Fruit fly (Drosophila melanogaster) whole organism, embryonic: ENCODE results near the gene tws.

Experiments
- Asciz ChIP-seq: fragments of 200-800 bp; sonication (Bioruptor generic); optimal IDR thresholded peaks from 2 replicates; lab custom pipeline; 2017; ENCODE audit warnings: missing biosample characterization, mild to moderate bottlenecking, missing genetic modification characterization, missing genetic modification reagents
- Atf3 ChIP-seq: fragments of 200-800 bp; sonication (Bioruptor generic); optimal IDR thresholded peaks from 3 replicates; lab custom pipeline; 2016; ENCODE audit warnings: missing biosample characterization, missing genetic modification characterization
- CG10654 ChIP-seq: fragments of 200-800 bp; sonication (Bioruptor generic); optimal IDR thresholded peaks from 2 replicates; lab custom pipeline; 2016; ENCODE audit warnings: missing biosample characterization, missing genetic modification characterization
- CG12071 ChIP-seq: fragments of 200-800 bp; sonication (Bioruptor generic); optimal IDR thresholded peaks from 3 replicates; lab custom pipeline; 2018; ENCODE audit warnings: missing biosample characterization, mild to moderate bottlenecking, missing genetic modification characterization
- CG15011 ChIP-seq: fragments of 200-800 bp; sonication (Bioruptor generic); optimal IDR thresholded peaks from 3 replicates; lab custom pipeline; 2018; ENCODE audit warnings: missing biosample characterization, mild to moderate bottlenecking, missing genetic modification characterization
- CG17361 ChIP-seq: fragments of 200-800 bp; sonication (Bioruptor generic); IDR thresholded peaks from 3 replicates; pipeline ENCODE4 v1.3.6; 2022; ENCODE audit warnings: missing biosample characterization, missing genetic modification characterization
- CG17802 ChIP-seq: fragments of 200-800 bp; sonication (Bioruptor generic); optimal IDR thresholded peaks from 2 replicates; lab custom pipeline; 2018; ENCODE audit warnings: missing biosample characterization, mild to moderate bottlenecking, missing genetic modification characterization, moderate library complexity
- CG17912 ChIP-seq: fragments of 200-800 bp; sonication (Bioruptor generic); optimal IDR thresholded peaks from 2 replicates; lab custom pipeline; 2018; ENCODE audit warnings: missing biosample characterization, mild to moderate bottlenecking, missing genetic modification characterization
- CG31441 ChIP-seq: fragments of 200-800 bp; sonication (Bioruptor generic); IDR thresholded peaks from 2 replicates; pipeline ENCODE4 v1.3.6; 2022; ENCODE audit warnings: missing biosample characterization, missing genetic modification characterization
- CG4730 ChIP-seq: fragments of 200-800 bp; sonication (Bioruptor generic); IDR thresholded peaks from 2 replicates; pipeline ENCODE4 v1.3.6; 2022; ENCODE audit warnings: missing biosample characterization, missing genetic modification characterization
- CG5953 ChIP-seq: fragments of 200-800 bp; sonication (Bioruptor generic); IDR thresholded peaks from 2 replicates; pipeline ENCODE4 v1.3.6; 2022; ENCODE audit warnings: missing biosample characterization, missing genetic modification characterization
- CG6689 ChIP-seq: fragments of 200-800 bp; sonication (Bioruptor generic); IDR thresholded peaks from 2 replicates; pipeline ENCODE4 v1.3.6; 2022; ENCODE audit warnings: missing biosample characterization, missing genetic modification characterization
- CG6791 ChIP-seq: fragments of 200-800 bp; sonication (Bioruptor generic); IDR thresholded peaks from 3 replicates; pipeline ENCODE4 v1.3.6; 2022; ENCODE audit warnings: missing biosample characterization, missing genetic modification characterization; ENCODE audit not compliant: partially characterized antibody
- CG8944 ChIP-seq: fragments of 200-800 bp; sonication (Bioruptor generic); optimal IDR thresholded peaks from 3 replicates; lab custom pipeline; 2016; ENCODE audit warnings: missing biosample characterization, missing genetic modification characterization
- CG9437 ChIP-seq: fragments of 200-800 bp; sonication (Bioruptor generic); optimal IDR thresholded peaks from 2 replicates; lab custom pipeline; 2018; ENCODE audit warnings: missing biosample characterization, mild to moderate bottlenecking, missing genetic modification characterization
- CHES-1-like ChIP-seq: fragments of 200-800 bp; sonication (Bioruptor generic); optimal IDR thresholded peaks from 2 replicates; lab custom pipeline; 2016; ENCODE audit warnings: missing biosample characterization, missing genetic modification characterization
- CTCF ChIP-seq: fragments of 200-800 bp; sonication (Bioruptor generic); optimal IDR thresholded peaks from 2 replicates; lab custom pipeline; 2017; ENCODE audit warnings: missing biosample characterization, mild to moderate bottlenecking, missing genetic modification characterization, moderate library complexity
- CoRest ChIP-seq: fragments of 200-800 bp; sonication (Bioruptor generic); optimal IDR thresholded peaks from 3 replicates; lab custom pipeline; 2018; ENCODE audit warnings: missing biosample characterization, mild to moderate bottlenecking, missing genetic modification characterization, moderate library complexity
- E2f1 ChIP-seq: fragments of 200-800 bp; sonication (Bioruptor generic); IDR thresholded peaks from 2 replicates; pipeline ENCODE4 v1.3.6; 2022; ENCODE audit warnings: missing biosample characterization, missing genetic modification characterization
- Elba2 ChIP-seq: fragments of 200-800 bp; sonication (Bioruptor generic); optimal IDR thresholded peaks from 3 replicates; lab custom pipeline; 2016; ENCODE audit warnings: missing biosample characterization, missing genetic modification characterization
- HLHmδ ChIP-seq: fragments of 200-800 bp; sonication (Bioruptor generic); optimal IDR thresholded peaks from 2 replicates; lab custom pipeline; 2018; ENCODE audit warnings: missing biosample characterization, mild to moderate bottlenecking, missing genetic modification characterization, moderate library complexity
- HmgZ ChIP-seq: fragments of 200-800 bp; sonication (Bioruptor generic); optimal IDR thresholded peaks from 2 replicates; lab custom pipeline; 2018; ENCODE audit warnings: missing biosample characterization, mild to moderate bottlenecking, missing genetic modification characterization
- Hsf ChIP-seq: fragments of 200-800 bp; sonication (Bioruptor generic); optimal IDR thresholded peaks from 3 replicates; lab custom pipeline; 2016; ENCODE audit warnings: missing biosample characterization, missing genetic modification characterization
- MBD-R2 ChIP-seq: fragments of 200-800 bp; sonication (Bioruptor generic); IDR thresholded peaks from 2 replicates; pipeline ENCODE4 v1.3.6; 2022; ENCODE audit warnings: missing biosample characterization, missing genetic modification characterization
- Nf-YB ChIP-seq: fragments of 200-800 bp; sonication (Bioruptor generic); optimal IDR thresholded peaks from 3 replicates; lab custom pipeline; 2019; ENCODE audit warnings: missing biosample characterization, mild to moderate bottlenecking, missing genetic modification characterization, moderate library complexity
- Pdp1 ChIP-seq, 2 experiments: fragments of 200-800 bp; sonication (Bioruptor generic); optimal IDR thresholded peaks; 3 replicates each; lab custom pipeline; 2016; ENCODE audit warnings: missing biosample characterization in 2 of 2, missing genetic modification characterization in 2 of 2, mild to moderate bottlenecking in 1 of 2, moderate library complexity in 1 of 2
- Ptx1 ChIP-seq: fragments of 200-800 bp; sonication (Bioruptor generic); IDR thresholded peaks from 2 replicates; pipeline ENCODE4 v1.3.6; 2022; ENCODE audit warnings: missing biosample characterization, missing genetic modification characterization
- Sox100B ChIP-seq: fragments of 200-800 bp; sonication (Bioruptor generic); optimal IDR thresholded peaks from 3 replicates; lab custom pipeline; 2018; ENCODE audit warnings: missing biosample characterization, mild to moderate bottlenecking, missing genetic modification characterization
- Taf1 ChIP-seq: fragments of 200-800 bp; sonication (Bioruptor generic); IDR thresholded peaks from 2 replicates; pipeline ENCODE4 v1.3.6; 2022; ENCODE audit warnings: missing biosample characterization, missing genetic modification characterization
- YL-1 ChIP-seq: fragments of 200-800 bp; sonication (Bioruptor generic); optimal IDR thresholded peaks from 3 replicates; lab custom pipeline; 2017; ENCODE audit warnings: missing biosample characterization, mild to moderate bottlenecking, missing genetic modification characterization
- az2 ChIP-seq: fragments of 200-800 bp; sonication (Bioruptor generic); optimal IDR thresholded peaks from 3 replicates; lab custom pipeline; 2016; ENCODE audit warnings: missing biosample characterization, missing genetic modification characterization
- br ChIP-seq: fragments of >200 bp; optimal IDR thresholded peaks from 2 replicates; lab custom pipeline; 2017
- chn ChIP-seq: fragments of 200-800 bp; sonication (Bioruptor generic); optimal IDR thresholded peaks from 2 replicates; lab custom pipeline; 2016; ENCODE audit warnings: missing biosample characterization, missing genetic modification characterization
- ci ChIP-seq: fragments of 200-800 bp; sonication (Bioruptor generic); IDR thresholded peaks from 3 replicates; pipeline ENCODE4 v1.3.6; 2022; ENCODE audit warnings: missing biosample characterization, missing genetic modification characterization
- croc ChIP-seq: fragments of 200-800 bp; sonication (Bioruptor generic); conservative IDR thresholded peaks from 3 replicates; pipeline ENCODE4 v1.3.6; 2022; ENCODE audit warnings: missing biosample characterization, missing genetic modification characterization
- eve ChIP-seq, 2 experiments: fragments of >200 bp; optimal IDR thresholded peaks; 2 replicates each; lab custom pipeline; 2017; ENCODE audit warnings: missing biosample characterization in 2 of 2, missing genetic modification characterization in 2 of 2
- exex ChIP-seq: fragments of 200-800 bp; sonication (Bioruptor generic); optimal IDR thresholded peaks from 4 replicates; lab custom pipeline; 2018; ENCODE audit warnings: missing biosample characterization, mild to moderate bottlenecking, missing genetic modification characterization, moderate library complexity
- fu2 ChIP-seq: fragments of 200-800 bp; sonication (Bioruptor generic); optimal IDR thresholded peaks from 2 replicates; lab custom pipeline; 2016; ENCODE audit warnings: missing biosample characterization, missing genetic modification characterization
- gem ChIP-seq: fragments of 200-800 bp; sonication (Bioruptor generic); optimal IDR thresholded peaks from 2 replicates; lab custom pipeline; 2019; ENCODE audit warnings: missing biosample characterization, mild to moderate bottlenecking, missing genetic modification characterization, moderate library complexity
- gfzf ChIP-seq: fragments of 200-800 bp; sonication (Bioruptor generic); optimal IDR thresholded peaks from 2 replicates; lab custom pipeline; 2016; ENCODE audit warnings: missing biosample characterization, mild to moderate bottlenecking, missing genetic modification characterization, moderate library complexity
- ken ChIP-seq: fragments of 200-800 bp; sonication (Bioruptor generic); IDR thresholded peaks from 3 replicates; pipeline ENCODE4 v1.3.6; 2022; ENCODE audit warnings: missing biosample characterization, missing genetic modification characterization
- nau ChIP-seq: fragments of 200-800 bp; sonication (Bioruptor generic); optimal IDR thresholded peaks from 3 replicates; lab custom pipeline; 2017; ENCODE audit warnings: missing biosample characterization, mild to moderate bottlenecking, missing genetic modification characterization, missing genetic modification reagents
- onecut ChIP-seq: fragments of 200-800 bp; sonication (Bioruptor generic); IDR thresholded peaks from 2 replicates; pipeline ENCODE4 v1.3.6; 2022; ENCODE audit warnings: missing biosample characterization, missing genetic modification characterization
- pan ChIP-seq, 4 experiments: fragments of >200 bp in 3 of 4; fragments of 200-800 bp in 1 of 4; sonication (Bioruptor generic) in 1 of 4; optimal IDR thresholded peaks in 3 of 4; IDR thresholded peaks in 1 of 4; 2 replicates each; pipeline versions ENCODE4 v1.3.6 to Lab custom; 2017 to 2022; ENCODE audit warnings: missing biosample characterization in 2 of 4, missing genetic modification characterization in 2 of 4, mixed read lengths in 1 of 4
- phol ChIP-seq: fragments of 200-800 bp; sonication (Bioruptor generic); optimal IDR thresholded peaks from 3 replicates; lab custom pipeline; 2018; ENCODE audit warnings: missing biosample characterization, mild to moderate bottlenecking, missing genetic modification characterization, moderate library complexity
- salm ChIP-seq: fragments of 200-800 bp; sonication (Bioruptor generic); optimal IDR thresholded peaks from 2 replicates; lab custom pipeline; 2018; ENCODE audit warnings: missing biosample characterization, mild to moderate bottlenecking, missing genetic modification characterization
- sens ChIP-seq: fragments of 200-800 bp; sonication (Bioruptor generic); peaks from one replicate; lab custom pipeline; 2016; ENCODE audit warnings: missing biosample characterization, missing genetic modification characterization
- sr ChIP-seq: fragments of 200-800 bp; sonication (Bioruptor generic); IDR thresholded peaks from 3 replicates; pipeline ENCODE4 v1.3.6; 2022; ENCODE audit warnings: missing biosample characterization, missing genetic modification characterization
- twi ChIP-seq: fragments of 200-800 bp; optimal IDR thresholded peaks from 2 replicates; lab custom pipeline; 2019; ENCODE audit warnings: missing biosample characterization, mild to moderate bottlenecking, missing genetic modification characterization, moderate library complexity

The tws gene

DNA sequence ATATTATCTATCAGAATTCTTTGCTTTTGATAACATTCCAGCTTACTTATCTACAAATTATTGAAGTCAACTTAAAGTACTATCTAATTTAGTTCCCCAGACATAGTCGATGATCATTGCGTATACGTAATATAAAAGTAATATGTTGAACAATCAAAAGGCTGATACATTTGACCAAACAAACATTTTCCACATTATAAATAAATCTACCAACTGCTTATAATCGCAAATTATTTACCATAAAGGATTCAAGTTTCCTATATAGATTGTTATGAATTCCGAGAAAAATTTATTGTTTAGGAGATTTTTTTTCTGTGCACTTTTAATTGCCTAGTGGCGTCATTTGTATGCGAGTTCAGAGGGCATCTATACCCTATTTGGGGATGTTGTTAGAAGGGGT is 52.9 kb downstream of the tws start (continued):
- TF ChIP-seq CG9437 (GFP tag; lab: Kevin White, UChicago) = peak; percentile 28
- no peak for TF ChIP-seq HLHmδ (GFP tag; lab: Kevin White, UChicago)
- no peak for TF ChIP-seq az2 (GFP tag; lab: Kevin White, UChicago)
- TF ChIP-seq Asciz (GFP tag; lab: Kevin White, UChicago) = no peak
- TF ChIP-seq pan (optimal IDR thresholded peaks at IDR 0.05; lab: Kevin White, UChicago) = no peak
- no peak for TF ChIP-seq pan (GFP tag; optimal IDR thresholded peaks at IDR 0.05 in 1 of 2, IDR thresholded peaks at IDR 0.05 in 1 of 2)
- no peak for TF ChIP-seq CG31441
- peak; percentile 31 for TF ChIP-seq gem (tag; lab: Kevin White, UChicago)
- TF ChIP-seq sens = peak; percentile 73
- no peak for TF ChIP-seq E2f1
- no peak for TF ChIP-seq onecut (GFP tag; lab: Robert Waterston, UW)
- peak; percentile 27; the same call in 1 of the 2 replicates for TF ChIP-seq CG5953 (GFP tag; lab: Robert Waterston, UW)
- TF ChIP-seq CG17361 = peak; percentile 49; the same call in 2 of the 3 replicates
- TF ChIP-seq CG4730 = no peak
- TF ChIP-seq Sox100B (GFP tag; lab: Kevin White, UChicago) = peak; percentile 11
- no peak for TF ChIP-seq CHES-1-like (GFP tag; lab: Kevin White, UChicago)
- peak in 1 of 2 experiments; percentile 28 for TF ChIP-seq eve (GFP tag; optimal IDR thresholded peaks at IDR 0.05; lab: Kevin White, UChicago)
- TF ChIP-seq br (lab: Kevin White, UChicago) = no peak

DNA sequence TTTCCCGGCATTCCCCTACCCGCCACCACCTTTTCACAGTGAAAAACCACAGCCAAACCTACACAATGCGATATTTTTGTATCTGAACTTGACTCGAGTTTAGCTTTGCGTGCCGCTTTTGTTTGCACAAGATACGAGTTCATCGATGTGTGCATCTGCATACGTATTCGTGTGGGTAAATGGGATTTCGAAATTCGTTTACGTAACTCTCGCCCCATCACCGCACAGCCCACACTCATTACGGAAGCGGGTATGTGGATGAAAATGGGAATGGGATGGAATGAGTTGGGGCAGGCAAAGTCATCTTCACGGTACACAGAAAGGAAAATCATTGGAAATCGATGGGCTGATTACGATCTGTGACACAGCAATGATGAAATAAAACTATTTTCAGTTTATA is 53.4 kb downstream of the tws start:
- TF ChIP-seq ci = peak; percentile 50; the same call in 1 of the 3 replicates
- TF ChIP-seq Pdp1 (GFP tag; optimal IDR thresholded peaks at IDR 0.05; lab: Kevin White, UChicago) = peak in 1 of 2 experiments; percentile 49
- no peak for TF ChIP-seq ken (GFP tag; lab: Robert Waterston, UW)
- TF ChIP-seq CG9437 (GFP tag; lab: Kevin White, UChicago) = peak; percentile 52
- peak; percentile 76; the same call in 2 of the 3 replicates for TF ChIP-seq sr (GFP tag; lab: Robert Waterston, UW)
- TF ChIP-seq, all 482 proteins: peak for 4

DNA sequence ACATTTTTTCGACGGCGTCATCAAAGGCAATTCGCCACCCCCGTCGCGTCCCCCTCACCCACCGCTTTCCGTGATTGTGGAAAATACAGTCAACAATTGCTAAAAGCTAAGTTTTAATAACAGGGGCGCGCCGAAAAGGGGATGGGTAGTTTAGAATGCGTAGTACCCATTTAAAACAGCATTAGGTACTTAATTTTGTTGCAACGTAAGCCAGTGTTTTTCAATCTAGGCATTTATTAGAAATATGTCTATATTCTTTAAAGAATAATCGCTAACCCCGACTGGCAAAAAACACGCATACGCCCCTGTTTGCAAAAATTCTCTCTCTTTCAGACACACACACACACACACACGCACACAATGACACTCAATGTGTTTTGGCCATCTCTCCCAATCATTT is 54.7 kb downstream of the tws start:
- TF ChIP-seq Elba2 (GFP tag; lab: Kevin White, UChicago) (no peak), Hsf (GFP tag; lab: Kevin White, UChicago) (peak; percentile 33), CG6791 (no peak), onecut (GFP tag; lab: Robert Waterston, UW) (no peak), twi (tag; lab: Kevin White, UChicago) (no peak), Atf3 (GFP tag; lab: Kevin White, UChicago) (no peak), Ptx1 (peak; percentile 50), croc (GFP tag; lab: Robert Waterston, UW) (no peak), CG17802 (tag; lab: Kevin White, UChicago) (no peak), Taf1 (peak; percentile 66), CG8944 (GFP tag; lab: Kevin White, UChicago) (no peak), exex (tag; lab: Kevin White, UChicago) (no peak), CG15011 (peak; percentile 22), HmgZ (tag; lab: Kevin White, UChicago) (peak; percentile 10), salm (tag; lab: Kevin White, UChicago) (no peak), phol (tag; lab: Kevin White, UChicago) (no peak), fu2 (peak; percentile 63), YL-1 (GFP tag; lab: Kevin White, UChicago) (no peak), Nf-YB (GFP tag; lab: Kevin White, UChicago) (no peak), chn (GFP tag; lab: Kevin White, UChicago) (no peak), CG17912 (GFP tag; lab: Kevin White, UChicago) (no peak), CoRest (tag; lab: Kevin White, UChicago) (peak; percentile 47), CTCF (GFP tag; lab: Kevin White, UChicago) (no peak), CG12071 (GFP tag; lab: Kevin White, UChicago) (peak; percentile 25), CG6689 (GFP tag; lab: Robert Waterston, UW) (no peak), nau (GFP tag; lab: Kevin White, UChicago) (no peak), HLHmδ (GFP tag; lab: Kevin White, UChicago) (no peak), MBD-R2 (GFP tag; lab: Robert Waterston, UW) (peak; percentile 38; the same call in 1 of the 2 replicates), CG10654 (no peak), gfzf (GFP tag; lab: Kevin White, UChicago) (no peak)
